Worm (Caenorhabditis elegans) whole organism, L4 larva: ENCODE measurements around the gene rol-8.
A peak's percentile ranks its signal among the peaks of the same experiment; 100 is the strongest.

Source experiments
- D1046.2 ChIP-seq: fragments of 200-800 bp; sonication (Bioruptor generic); IDR thresholded peaks from 2 replicates; pipeline ENCODE4 v1.3.6; 2022; ENCODE audit warnings: missing genetic modification characterization, missing compliant biosample characterization
- F10B5.3 ChIP-seq: sonication (generic microtip); optimal IDR thresholded peaks from 2 replicates; lab custom pipeline; 2016; ENCODE audit warnings: mild to moderate bottlenecking, missing genetic modification characterization, missing compliant biosample characterization
- R02D3.7 ChIP-seq: fragments of 150-350 bp; sonication (generic microtip); optimal IDR thresholded peaks from 3 replicates; lab custom pipeline; 2014; ENCODE audit warnings: missing biosample characterization, missing genetic modification characterization
- T20F7.1 ChIP-seq: fragments of 200-800 bp; sonication (Bioruptor generic); optimal IDR thresholded peaks from 2 replicates; lab custom pipeline; 2018; ENCODE audit warnings: mild to moderate bottlenecking, missing genetic modification characterization, missing compliant biosample characterization
- Y105C5A.15 ChIP-seq: fragments of 200-800 bp; sonication (Bioruptor generic); IDR thresholded peaks from 2 replicates; pipeline ENCODE4 v1.3.6; 2022; ENCODE audit warnings: missing genetic modification characterization, missing compliant biosample characterization
- Y48G9A.11 ChIP-seq: fragments of 200-800 bp; sonication (Bioruptor generic); IDR thresholded peaks from 2 replicates; pipeline ENCODE4 v1.3.6; 2022; ENCODE audit warnings: missing genetic modification reagents, missing genetic modification characterization, missing compliant biosample characterization
- Y5F2A.4 ChIP-seq: fragments of 200-800 bp; sonication (Bioruptor generic); optimal IDR thresholded peaks from 2 replicates; lab custom pipeline; 2018; ENCODE audit warnings: mild to moderate bottlenecking, missing genetic modification characterization, missing compliant biosample characterization
- Y75B8A.6 ChIP-seq: fragments of 200-800 bp; sonication (Bioruptor generic); IDR thresholded peaks from 2 replicates; pipeline ENCODE4 v1.3.6; 2022; ENCODE audit warnings: missing genetic modification reagents, missing genetic modification characterization, missing compliant biosample characterization
- ama-1 ChIP-seq: fragments of 150-350 bp; optimal IDR thresholded peaks from 2 replicates; lab custom pipeline; 2014; ENCODE audit warnings: inconsistent platforms, mixed read lengths
- arid-1 ChIP-seq: fragments of 200-800 bp; sonication (Bioruptor generic); conservative IDR thresholded peaks from 2 replicates; pipeline ENCODE4 v1.3.6; 2022; ENCODE audit warnings: missing genetic modification reagents, missing genetic modification characterization, missing compliant biosample characterization
- ceh-32 ChIP-seq: sonication (generic microtip); optimal IDR thresholded peaks from 2 replicates; lab custom pipeline; 2016; ENCODE audit warnings: mild to moderate bottlenecking, missing genetic modification characterization, missing compliant biosample characterization; ENCODE audit not compliant: poor library complexity
- ctbp-1 ChIP-seq: fragments of 200-800 bp; sonication (Bioruptor generic); IDR thresholded peaks from 2 replicates; pipeline ENCODE4 v1.3.6; 2022; ENCODE audit warnings: missing genetic modification reagents, missing genetic modification characterization, missing compliant biosample characterization
- daf-12 ChIP-seq: fragments of 150-350 bp; optimal IDR thresholded peaks from 2 replicates; lab custom pipeline; 2014; ENCODE audit warnings: missing biosample characterization, missing genetic modification reagents, missing genetic modification characterization
- daf-16 ChIP-seq, 3 experiments: sonication (generic microtip); optimal IDR thresholded peaks; 2 replicates each; lab custom pipeline; 2016 to 2017; ENCODE audit warnings: missing genetic modification characterization in 3 of 3, missing genetic modification reagents in 3 of 3, mild to moderate bottlenecking in 2 of 3, missing compliant biosample characterization in 2 of 3, missing biosample characterization in 1 of 3, moderate library complexity in 1 of 3
- daf-19 ChIP-seq: fragments of 200-800 bp; sonication (Bioruptor generic); conservative IDR thresholded peaks from 2 replicates; pipeline ENCODE4 v1.3.6; 2022; ENCODE audit warnings: missing genetic modification characterization, missing compliant biosample characterization
- dmd-6 ChIP-seq: fragments of 200-800 bp; sonication (Bioruptor generic); IDR thresholded peaks from 2 replicates; pipeline ENCODE4 v1.3.6; 2022; ENCODE audit warnings: missing genetic modification reagents, missing genetic modification characterization, missing compliant biosample characterization
- fos-1 ChIP-seq: fragments of 150-350 bp; optimal IDR thresholded peaks from 2 replicates; lab custom pipeline; 2014; ENCODE audit warnings: missing biosample characterization, missing genetic modification characterization
- hlh-11 ChIP-seq: fragments of 200-800 bp; sonication (Bioruptor generic); optimal IDR thresholded peaks from 2 replicates; lab custom pipeline; 2018; ENCODE audit warnings: mild to moderate bottlenecking, missing genetic modification characterization, missing compliant biosample characterization
- jun-1 ChIP-seq: fragments of 150-350 bp; optimal IDR thresholded peaks from 2 replicates; lab custom pipeline; 2014; ENCODE audit warnings: missing biosample characterization, missing genetic modification reagents, missing genetic modification characterization
- lin-13 ChIP-seq: fragments of 150-350 bp; optimal IDR thresholded peaks from 2 replicates; lab custom pipeline; 2014; ENCODE audit warnings: missing biosample characterization, missing genetic modification reagents, missing genetic modification characterization
- lin-15B ChIP-seq: fragments of 150-350 bp; sonication (generic microtip); optimal IDR thresholded peaks from 3 replicates; lab custom pipeline; 2014; ENCODE audit warnings: missing biosample characterization, missing genetic modification characterization
- lin-29 ChIP-seq: fragments of 200-800 bp; sonication (Bioruptor generic); IDR thresholded peaks from 2 replicates; pipeline ENCODE4 v1.3.6; 2022; ENCODE audit warnings: missing genetic modification reagents, missing genetic modification characterization, missing compliant biosample characterization
- lin-38 ChIP-seq: fragments of 200-800 bp; sonication (Bioruptor generic); IDR thresholded peaks from 2 replicates; pipeline ENCODE4 v1.3.6; 2022; ENCODE audit warnings: missing genetic modification reagents, missing genetic modification characterization, missing compliant biosample characterization
- madf-5 ChIP-seq, 2 experiments: fragments of 200-800 bp; sonication (Bioruptor generic); IDR thresholded peaks; 2 replicates each; pipeline ENCODE4 v1.3.6; 2022; ENCODE audit warnings: missing compliant biosample characterization in 2 of 2, missing genetic modification characterization in 2 of 2
- madf-9 ChIP-seq: fragments of 200-800 bp; sonication (Bioruptor generic); conservative IDR thresholded peaks from 2 replicates; pipeline ENCODE4 v1.3.6; 2022; ENCODE audit warnings: missing genetic modification reagents, missing genetic modification characterization, missing compliant biosample characterization
- mdt-29 ChIP-seq: fragments of 200-800 bp; sonication (Bioruptor generic); IDR thresholded peaks from 2 replicates; pipeline ENCODE4 v1.3.6; 2022; ENCODE audit warnings: missing genetic modification reagents, missing genetic modification characterization, missing compliant biosample characterization
- mep-1 ChIP-seq: fragments of 150-350 bp; sonication (generic microtip); optimal IDR thresholded peaks from 3 replicates; lab custom pipeline; 2014; ENCODE audit warnings: missing biosample characterization, missing genetic modification characterization
- nhr-10 ChIP-seq: fragments of 150-350 bp; optimal IDR thresholded peaks from 2 replicates; lab custom pipeline; 2014; ENCODE audit warnings: missing biosample characterization, missing genetic modification characterization
- nhr-102 ChIP-seq: sonication (generic microtip); optimal IDR thresholded peaks from 2 replicates; lab custom pipeline; 2016; ENCODE audit warnings: mild to moderate bottlenecking, missing genetic modification characterization, moderate library complexity, missing compliant biosample characterization
- nhr-11 ChIP-seq: fragments of 150-350 bp; optimal IDR thresholded peaks from 2 replicates; lab custom pipeline; 2014; ENCODE audit warnings: missing biosample characterization, missing genetic modification characterization
- nhr-25 ChIP-seq: sonication (generic microtip); optimal IDR thresholded peaks from 2 replicates; lab custom pipeline; 2017; ENCODE audit warnings: missing genetic modification characterization, mild to moderate bottlenecking, missing compliant biosample characterization, antibody characterized with exemption, moderate library complexity, borderline replicate concordance; ENCODE audit not compliant: insufficient read depth
- nhr-28 ChIP-seq: fragments of 150-350 bp; optimal IDR thresholded peaks from 2 replicates; lab custom pipeline; 2014; ENCODE audit warnings: missing biosample characterization, missing genetic modification characterization
- nhr-41 ChIP-seq: fragments of 200-800 bp; sonication (Bioruptor generic); IDR thresholded peaks from 2 replicates; pipeline ENCODE4 v1.3.6; 2022; ENCODE audit warnings: missing genetic modification reagents, missing genetic modification characterization, missing compliant biosample characterization
- nhr-42 ChIP-seq: fragments of 200-800 bp; sonication (Bioruptor generic); IDR thresholded peaks from 2 replicates; pipeline ENCODE4 v1.3.6; 2022; ENCODE audit warnings: missing genetic modification characterization, missing compliant biosample characterization
- nhr-48 ChIP-seq: sonication (generic microtip); optimal IDR thresholded peaks from 2 replicates; lab custom pipeline; 2016; ENCODE audit warnings: mild to moderate bottlenecking, missing genetic modification characterization, missing compliant biosample characterization
- nhr-76 ChIP-seq: fragments of 150-350 bp; optimal IDR thresholded peaks from 2 replicates; lab custom pipeline; 2014; ENCODE audit warnings: missing biosample characterization, missing genetic modification characterization
- php-3 ChIP-seq: fragments of 200-800 bp; sonication (Bioruptor generic); IDR thresholded peaks from 2 replicates; pipeline ENCODE4 v1.3.6; 2022; ENCODE audit warnings: missing genetic modification reagents, missing genetic modification characterization, missing compliant biosample characterization
- pqm-1 ChIP-seq: sonication (generic microtip); optimal IDR thresholded peaks from 2 replicates; lab custom pipeline; 2017; ENCODE audit warnings: missing biosample characterization, missing genetic modification characterization
- saeg-2 ChIP-seq: fragments of 200-800 bp; sonication (Bioruptor generic); IDR thresholded peaks from 2 replicates; pipeline ENCODE4 v1.3.6; 2022; ENCODE audit warnings: missing genetic modification reagents, missing genetic modification characterization, missing compliant biosample characterization
- set-16 ChIP-seq: fragments of 200-800 bp; sonication (Bioruptor generic); IDR thresholded peaks from 2 replicates; pipeline ENCODE4 v1.3.6; 2022; ENCODE audit warnings: missing genetic modification reagents, missing genetic modification characterization, missing compliant biosample characterization
- skn-1 ChIP-seq: fragments of 150-350 bp; optimal IDR thresholded peaks from 2 replicates; lab custom pipeline; 2014; ENCODE audit warnings: missing biosample characterization, missing genetic modification characterization
- snpc-1.2 ChIP-seq: fragments of 200-800 bp; sonication (Bioruptor generic); IDR thresholded peaks from 2 replicates; pipeline ENCODE4 v1.3.6; 2022; ENCODE audit warnings: missing genetic modification reagents, missing genetic modification characterization, missing compliant biosample characterization
- snpc-4 ChIP-seq: fragments of 150-350 bp; optimal IDR thresholded peaks from 2 replicates; lab custom pipeline; 2014; ENCODE audit warnings: missing biosample characterization, missing genetic modification characterization
- spr-1 ChIP-seq: sonication (generic microtip); optimal IDR thresholded peaks from 2 replicates; lab custom pipeline; 2016; ENCODE audit warnings: mild to moderate bottlenecking, missing genetic modification characterization, missing compliant biosample characterization
- spr-3 ChIP-seq: fragments of 200-800 bp; sonication (Bioruptor generic); optimal IDR thresholded peaks from 2 replicates; lab custom pipeline; 2018; ENCODE audit warnings: mild to moderate bottlenecking, missing genetic modification characterization, missing compliant biosample characterization
- tag-97 ChIP-seq: fragments of 200-800 bp; sonication (Bioruptor generic); IDR thresholded peaks from 2 replicates; pipeline ENCODE4 v1.3.6; 2022; ENCODE audit warnings: missing genetic modification characterization, missing compliant biosample characterization
- tra-1 ChIP-seq: fragments of 200-800 bp; sonication (Bioruptor generic); IDR thresholded peaks from 2 replicates; pipeline ENCODE4 v1.3.6; 2022; ENCODE audit warnings: missing genetic modification reagents, missing genetic modification characterization, missing compliant biosample characterization
- vab-7 ChIP-seq: fragments of 200-800 bp; sonication (Bioruptor generic); IDR thresholded peaks from 2 replicates; pipeline ENCODE4 v1.3.6; 2022; ENCODE audit warnings: missing genetic modification reagents, missing genetic modification characterization, missing compliant biosample characterization
- zfp-3 ChIP-seq: fragments of 200-800 bp; sonication (Bioruptor generic); conservative IDR thresholded peaks from 2 replicates; pipeline ENCODE4 v1.3.6; 2022; ENCODE audit warnings: missing genetic modification reagents, missing genetic modification characterization, missing compliant biosample characterization
- zip-2 ChIP-seq: fragments of 150-350 bp; optimal IDR thresholded peaks from 2 replicates; lab custom pipeline; 2014; ENCODE audit warnings: missing biosample characterization, missing genetic modification characterization

The rol-8 gene

ce11 chrII:7529078-7529683 lies 14.7 kb upstream of the rol-8 start, which contains the start of gene ZK1290.5 (continued):
- TF ChIP-seq arid-1 (GFP tag; lab: Robert Waterston, UW) (no peak), ceh-32 (tag; lab: Kevin White, UChicago) (no peak), fos-1 (tag; lab: Kevin White, UChicago) (peak; percentile 34), hlh-11 (peak; percentile 99), T20F7.1 (GFP tag; lab: Kevin White, UChicago) (peak; percentile 84), Y5F2A.4 (GFP tag; lab: Kevin White, UChicago) (no peak), snpc-1.2 (GFP tag; lab: Robert Waterston, UW) (no peak), mep-1 (tag; lab: Kevin White, UChicago) (peak; percentile 87), lin-13 (GFP tag; lab: Kevin White, UChicago) (peak; percentile 71), nhr-25 (tag; lab: Kevin White, UChicago) (peak; percentile 49), D1046.2 (GFP tag; lab: Robert Waterston, UW) (no peak), zfp-3 (GFP tag; lab: Robert Waterston, UW) (peak; percentile 83), Y75B8A.6 (GFP tag; lab: Robert Waterston, UW) (0 out of 2 replicates have a peak, but pooled peaks have one; percentile 31), daf-12 (tag; lab: Kevin White, UChicago) (no peak), daf-19 (GFP tag; lab: Robert Waterston, UW) (no peak), tra-1 (GFP tag; lab: Robert Waterston, UW) (peak; percentile 96), tag-97 (GFP tag; lab: Robert Waterston, UW) (no peak), Y48G9A.11 (no peak), snpc-4 (no peak), lin-29 (no peak), F10B5.3 (no peak), lin-38 (GFP tag; lab: Robert Waterston, UW) (no peak), dmd-6 (GFP tag; lab: Robert Waterston, UW) (peak; percentile 99), zip-2 (tag; lab: Kevin White, UChicago) (peak; percentile 40), nhr-48 (tag; lab: Kevin White, UChicago) (peak; percentile 98), nhr-102 (tag; lab: Kevin White, UChicago) (peak; percentile 90), nhr-76 (tag; lab: Kevin White, UChicago) (peak; percentile 63), madf-5 (GFP tag; IDR thresholded peaks at IDR 0.05; lab: Robert Waterston, UW) (no peak), spr-3 (GFP tag; lab: Kevin White, UChicago) (no peak), nhr-11 (tag; lab: Kevin White, UChicago) (peak; percentile 89), nhr-41 (GFP tag; lab: Robert Waterston, UW) (peak; percentile 79; the same call in 1 of the 2 replicates), jun-1 (no peak), nhr-28 (tag; lab: Kevin White, UChicago) (peak; percentile 91), saeg-2 (GFP tag; lab: Robert Waterston, UW) (peak; percentile 26; the same call in 1 of the 2 replicates), lin-15B (tag; lab: Kevin White, UChicago) (no peak), nhr-10 (tag; lab: Kevin White, UChicago) (peak; percentile 83), set-16 (GFP tag; lab: Robert Waterston, UW) (peak; percentile 36; the same call in 1 of the 2 replicates), vab-7 (GFP tag; lab: Robert Waterston, UW) (no peak), spr-1 (tag; lab: Kevin White, UChicago) (peak; percentile 75), php-3 (GFP tag; lab: Robert Waterston, UW) (peak; percentile 91), nhr-42 (no peak), madf-9 (GFP tag; lab: Robert Waterston, UW) (peak; percentile 48; the same call in 1 of the 2 replicates), ama-1 (no peak), mdt-29 (peak; percentile 96), skn-1 (tag; lab: Kevin White, UChicago) (no peak), Y105C5A.15 (GFP tag; lab: Robert Waterston, UW) (no peak), daf-16 (GFP tag; optimal IDR thresholded peaks at IDR 0.05; lab: Kevin White, UChicago) (peak; percentile 82 to 87), daf-16 (tag; optimal IDR thresholded peaks at IDR 0.05; lab: Kevin White, UChicago) (peak; percentile 76), R02D3.7 (tag; lab: Kevin White, UChicago) (no peak), pqm-1 (tag; lab: Kevin White, UChicago) (peak; percentile 3), ctbp-1 (GFP tag; lab: Robert Waterston, UW) (peak; percentile 75)
